Worm (Caenorhabditis elegans): Measurements from ENCODE around the gene uvs-1.

DNA sequence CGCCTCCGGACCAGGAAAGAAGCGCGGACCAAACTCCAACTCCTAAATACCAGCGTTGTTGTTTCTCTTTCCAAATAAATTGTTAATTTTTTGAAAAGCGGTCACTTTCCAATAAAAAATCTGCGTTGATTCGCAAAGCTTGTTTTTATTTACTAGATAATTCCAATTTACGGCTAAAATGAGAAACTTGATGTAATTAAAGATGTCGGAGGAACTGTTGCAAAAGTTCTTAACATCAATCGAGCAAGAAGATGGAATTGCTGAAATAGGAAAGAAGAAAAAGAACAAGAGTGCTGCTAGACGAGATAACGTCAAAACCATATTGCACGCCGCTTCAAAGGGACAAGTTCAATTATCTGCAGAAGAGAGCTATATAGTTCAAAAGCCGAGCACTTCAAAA is 26.9 kb downstream of the uvs-1 start, which contains the start of gene C26F1.3:
- no peak for TF ChIP-seq rpc-1 (optimal IDR thresholded peaks at IDR 0.05)
- no peak for TF ChIP-seq rpc-1 (tag; optimal IDR thresholded peaks at IDR 0.05)
- no peak for TF ChIP-seq ceh-27 (GFP tag; optimal IDR thresholded peaks at IDR 0.05)
- TF ChIP-seq attf-6 (GFP tag; IDR thresholded peaks at IDR 0.05) = no peak
- TF ChIP-seq hrde-1 (tag; optimal IDR thresholded peaks at IDR 0.05; ENCODE audit: borderline replicate concordance) = peak; percentile 71
- TF ChIP-seq sptf-2 (GFP tag; optimal IDR thresholded peaks at IDR 0.05) = no peak
- TF ChIP-seq snpc-3.4 (tag; optimal IDR thresholded peaks at IDR 0.05) = peak; percentile 27
- TF ChIP-seq sea-2 (GFP tag; IDR thresholded peaks at IDR 0.05) = no peak
- no peak for TF ChIP-seq C06A6.2 (GFP tag; conservative IDR thresholded peaks at IDR 0.05)
- no peak for TF ChIP-seq fkh-3 (tag; optimal IDR thresholded peaks at IDR 0.05)
- no peak for TF ChIP-seq nhr-27 (tag; optimal IDR thresholded peaks at IDR 0.05)
- TF ChIP-seq F23B12.7 (tag; optimal IDR thresholded peaks at IDR 0.05; ENCODE audit: insufficient read depth) = no peak
- TF ChIP-seq attf-3 (GFP tag; conservative IDR thresholded peaks at IDR 0.05) = no peak
- no peak for TF ChIP-seq mes-4 (tag; optimal IDR thresholded peaks at IDR 0.05)
- no peak for TF ChIP-seq lsy-27 (tag; optimal IDR thresholded peaks at IDR 0.05; ENCODE audit: borderline replicate concordance, insufficient read depth)
